Worm (Caenorhabditis elegans) whole organism, L4 larva: Measurements from ENCODE around the gene secs-1.

Source experiments
- F10B5.3 ChIP-seq: sonication (generic microtip); optimal IDR thresholded peaks from 2 replicates; lab custom pipeline; 2016; ENCODE audit warnings: mild to moderate bottlenecking, missing genetic modification characterization, missing compliant biosample characterization
- F26F4.8 ChIP-seq: fragments of 200-800 bp; sonication (Bioruptor generic); conservative IDR thresholded peaks from 2 replicates; pipeline ENCODE4 v1.3.6; 2022; ENCODE audit warnings: missing genetic modification characterization, missing compliant biosample characterization
- F44E2.7 ChIP-seq: fragments of 200-800 bp; sonication (Bioruptor generic); IDR thresholded peaks from 2 replicates; pipeline ENCODE4 v2.1.2; 2022; ENCODE audit warnings: missing genetic modification characterization, missing compliant biosample characterization
- F49E8.2 ChIP-seq: sonication (generic microtip); optimal IDR thresholded peaks from 2 replicates; lab custom pipeline; 2016; ENCODE audit warnings: missing compliant biosample characterization, mild to moderate bottlenecking, missing genetic modification characterization, borderline replicate concordance
- Y75B8A.6 ChIP-seq: fragments of 200-800 bp; sonication (Bioruptor generic); IDR thresholded peaks from 2 replicates; pipeline ENCODE4 v1.3.6; 2022; ENCODE audit warnings: missing genetic modification reagents, missing genetic modification characterization, missing compliant biosample characterization
- ZK546.5 ChIP-seq, 2 experiments: sonication (generic microtip); optimal IDR thresholded peaks; 2 replicates each; lab custom pipeline; 2017; ENCODE audit warnings: missing biosample characterization in 2 of 2, missing genetic modification characterization in 2 of 2
- aha-1 ChIP-seq: fragments of 150-350 bp; peaks from one replicate; lab custom pipeline; 2014; ENCODE audit warnings: missing biosample characterization, missing genetic modification characterization
- aly-2 ChIP-seq: sonication (generic microtip); optimal IDR thresholded peaks from 2 replicates; lab custom pipeline; 2018; ENCODE audit warnings: missing biosample characterization, missing genetic modification characterization
- arid-1 ChIP-seq: fragments of 200-800 bp; sonication (Bioruptor generic); conservative IDR thresholded peaks from 2 replicates; pipeline ENCODE4 v1.3.6; 2022; ENCODE audit warnings: missing genetic modification reagents, missing genetic modification characterization, missing compliant biosample characterization
- attf-4 ChIP-seq: sonication (generic microtip); optimal IDR thresholded peaks from 3 replicates; lab custom pipeline; 2017; ENCODE audit warnings: missing biosample characterization, missing genetic modification characterization
- ceh-20 ChIP-seq: fragments of 200-800 bp; sonication (Bioruptor generic); IDR thresholded peaks from 2 replicates; pipeline ENCODE4 v1.3.6; 2022; ENCODE audit warnings: missing genetic modification reagents, missing genetic modification characterization, missing compliant biosample characterization
- ceh-28 ChIP-seq: fragments of 150-350 bp; optimal IDR thresholded peaks from 2 replicates; lab custom pipeline; 2014; ENCODE audit warnings: missing biosample characterization, missing genetic modification reagents, missing genetic modification characterization
- ceh-32 ChIP-seq: sonication (generic microtip); optimal IDR thresholded peaks from 2 replicates; lab custom pipeline; 2016; ENCODE audit warnings: mild to moderate bottlenecking, missing genetic modification characterization, missing compliant biosample characterization; ENCODE audit not compliant: poor library complexity
- ceh-44 ChIP-seq: fragments of 200-800 bp; sonication (Bioruptor generic); IDR thresholded peaks from 2 replicates; pipeline ENCODE4 v1.3.6; 2022; ENCODE audit warnings: missing genetic modification reagents, missing genetic modification characterization, missing compliant biosample characterization
- ceh-82 ChIP-seq: sonication (generic microtip); optimal IDR thresholded peaks from 2 replicates; lab custom pipeline; 2017; ENCODE audit warnings: missing biosample characterization, missing genetic modification characterization
- ces-1 ChIP-seq: fragments of 150-350 bp; sonication (generic microtip); optimal IDR thresholded peaks from 4 replicates; lab custom pipeline; 2014; ENCODE audit warnings: missing biosample characterization, missing genetic modification reagents, missing genetic modification characterization
- cey-2 ChIP-seq: sonication (generic microtip); optimal IDR thresholded peaks from 3 replicates; lab custom pipeline; 2017; ENCODE audit warnings: missing genetic modification characterization, mild to moderate bottlenecking, missing compliant biosample characterization, antibody characterized with exemption, borderline replicate concordance; ENCODE audit not compliant: insufficient read depth
- ctbp-1 ChIP-seq: fragments of 200-800 bp; sonication (Bioruptor generic); IDR thresholded peaks from 2 replicates; pipeline ENCODE4 v1.3.6; 2022; ENCODE audit warnings: missing genetic modification reagents, missing genetic modification characterization, missing compliant biosample characterization
- daf-12 ChIP-seq: fragments of 150-350 bp; optimal IDR thresholded peaks from 2 replicates; lab custom pipeline; 2014; ENCODE audit warnings: missing biosample characterization, missing genetic modification reagents, missing genetic modification characterization
- daf-19 ChIP-seq: fragments of 200-800 bp; sonication (Bioruptor generic); conservative IDR thresholded peaks from 2 replicates; pipeline ENCODE4 v1.3.6; 2022; ENCODE audit warnings: missing genetic modification characterization, missing compliant biosample characterization
- daf-8 ChIP-seq: fragments of 200-800 bp; sonication (Bioruptor generic); IDR thresholded peaks from 2 replicates; pipeline ENCODE4 v1.3.6; 2022; ENCODE audit warnings: missing genetic modification characterization, missing compliant biosample characterization
- dmd-9 ChIP-seq: fragments of 200-800 bp; sonication (Bioruptor generic); IDR thresholded peaks from 2 replicates; pipeline ENCODE4 v1.3.6; 2022; ENCODE audit warnings: missing genetic modification reagents, missing genetic modification characterization, missing compliant biosample characterization
- dpl-1 ChIP-seq: fragments of 150-350 bp; optimal IDR thresholded peaks from 2 replicates; lab custom pipeline; 2014; ENCODE audit warnings: missing biosample characterization, missing genetic modification reagents, missing genetic modification characterization
- duxl-1 ChIP-seq: sonication (generic microtip); optimal IDR thresholded peaks from 2 replicates; lab custom pipeline; 2016; ENCODE audit warnings: mild to moderate bottlenecking, missing genetic modification characterization, moderate library complexity, missing compliant biosample characterization; ENCODE audit not compliant: poor library complexity
- egl-43 ChIP-seq: fragments of 200-800 bp; sonication (Bioruptor generic); IDR thresholded peaks from 2 replicates; pipeline ENCODE4 v1.3.6; 2022; ENCODE audit warnings: missing genetic modification reagents, missing genetic modification characterization, missing compliant biosample characterization
- gei-8 ChIP-seq: fragments of 200-800 bp; sonication (Bioruptor generic); optimal IDR thresholded peaks from 2 replicates; lab custom pipeline; 2018; ENCODE audit warnings: mild to moderate bottlenecking, missing genetic modification characterization, missing compliant biosample characterization
- hlh-11 ChIP-seq: fragments of 200-800 bp; sonication (Bioruptor generic); optimal IDR thresholded peaks from 2 replicates; lab custom pipeline; 2018; ENCODE audit warnings: mild to moderate bottlenecking, missing genetic modification characterization, missing compliant biosample characterization
- hlh-30 ChIP-seq: sonication (generic microtip); optimal IDR thresholded peaks from 2 replicates; lab custom pipeline; 2017; ENCODE audit warnings: antibody characterized with exemption, mild to moderate bottlenecking, missing genetic modification characterization, missing compliant biosample characterization; ENCODE audit not compliant: insufficient read depth
- hmg-1.1 ChIP-seq: fragments of 200-800 bp; sonication (Bioruptor generic); IDR thresholded peaks from 2 replicates; pipeline ENCODE4 v1.3.6; 2022; ENCODE audit warnings: missing genetic modification reagents, missing genetic modification characterization, missing compliant biosample characterization
- jun-1 ChIP-seq: fragments of 150-350 bp; optimal IDR thresholded peaks from 2 replicates; lab custom pipeline; 2014; ENCODE audit warnings: missing biosample characterization, missing genetic modification reagents, missing genetic modification characterization
- lim-7 ChIP-seq: fragments of 200-800 bp; sonication (Bioruptor generic); IDR thresholded peaks from 2 replicates; pipeline ENCODE4 v1.3.6; 2022; ENCODE audit warnings: missing genetic modification characterization, missing compliant biosample characterization
- lin-1 ChIP-seq: fragments of 200-800 bp; sonication (Bioruptor generic); IDR thresholded peaks from 2 replicates; pipeline ENCODE4 v1.3.6; 2022; ENCODE audit warnings: missing genetic modification reagents, missing genetic modification characterization, missing compliant biosample characterization
- lir-3 ChIP-seq: sonication (generic microtip); optimal IDR thresholded peaks from 2 replicates; lab custom pipeline; 2016; ENCODE audit warnings: mild to moderate bottlenecking, missing genetic modification characterization, missing compliant biosample characterization
- mdt-29 ChIP-seq: fragments of 200-800 bp; sonication (Bioruptor generic); IDR thresholded peaks from 2 replicates; pipeline ENCODE4 v1.3.6; 2022; ENCODE audit warnings: missing genetic modification reagents, missing genetic modification characterization, missing compliant biosample characterization
- mep-1 ChIP-seq: fragments of 150-350 bp; sonication (generic microtip); optimal IDR thresholded peaks from 3 replicates; lab custom pipeline; 2014; ENCODE audit warnings: missing biosample characterization, missing genetic modification characterization
- nhr-10 ChIP-seq: fragments of 150-350 bp; optimal IDR thresholded peaks from 2 replicates; lab custom pipeline; 2014; ENCODE audit warnings: missing biosample characterization, missing genetic modification characterization
- nhr-11 ChIP-seq: fragments of 150-350 bp; optimal IDR thresholded peaks from 2 replicates; lab custom pipeline; 2014; ENCODE audit warnings: missing biosample characterization, missing genetic modification characterization
- nhr-237 ChIP-seq: sonication (generic microtip); optimal IDR thresholded peaks from 2 replicates; lab custom pipeline; 2017; ENCODE audit warnings: missing biosample characterization, missing genetic modification characterization
- nhr-42 ChIP-seq: fragments of 200-800 bp; sonication (Bioruptor generic); IDR thresholded peaks from 2 replicates; pipeline ENCODE4 v1.3.6; 2022; ENCODE audit warnings: missing genetic modification characterization, missing compliant biosample characterization
- nhr-6 ChIP-seq: fragments of 150-350 bp; optimal IDR thresholded peaks from 2 replicates; lab custom pipeline; 2014; ENCODE audit warnings: missing biosample characterization, missing genetic modification characterization
- pha-4 ChIP-seq, 2 experiments: fragments of 150-350 bp in 1 of 2; fragments of 200-800 bp in 1 of 2; sonication (Bioruptor generic) in 1 of 2; IDR thresholded peaks in 1 of 2; optimal IDR thresholded peaks in 1 of 2; 2 replicates each; pipeline versions ENCODE4 v1.3.6 to Lab custom; 2014 to 2022; ENCODE audit warnings: missing genetic modification characterization in 2 of 2, missing genetic modification reagents in 2 of 2, missing biosample characterization in 1 of 2, missing compliant biosample characterization in 1 of 2
- php-3 ChIP-seq: fragments of 200-800 bp; sonication (Bioruptor generic); IDR thresholded peaks from 2 replicates; pipeline ENCODE4 v1.3.6; 2022; ENCODE audit warnings: missing genetic modification reagents, missing genetic modification characterization, missing compliant biosample characterization
- pqm-1 ChIP-seq: sonication (generic microtip); optimal IDR thresholded peaks from 2 replicates; lab custom pipeline; 2017; ENCODE audit warnings: missing biosample characterization, missing genetic modification characterization
- sdz-12 ChIP-seq: fragments of 200-800 bp; sonication (Bioruptor generic); optimal IDR thresholded peaks from 2 replicates; lab custom pipeline; 2018; ENCODE audit warnings: mild to moderate bottlenecking, missing genetic modification characterization, missing compliant biosample characterization
- set-16 ChIP-seq: fragments of 200-800 bp; sonication (Bioruptor generic); IDR thresholded peaks from 2 replicates; pipeline ENCODE4 v1.3.6; 2022; ENCODE audit warnings: missing genetic modification reagents, missing genetic modification characterization, missing compliant biosample characterization
- snpc-1.2 ChIP-seq: fragments of 200-800 bp; sonication (Bioruptor generic); IDR thresholded peaks from 2 replicates; pipeline ENCODE4 v1.3.6; 2022; ENCODE audit warnings: missing genetic modification reagents, missing genetic modification characterization, missing compliant biosample characterization
- unc-130 ChIP-seq: sonication (generic microtip); optimal IDR thresholded peaks from 2 replicates; lab custom pipeline; 2016; ENCODE audit warnings: missing genetic modification reagents, missing genetic modification characterization, missing compliant biosample characterization
- zip-11 ChIP-seq: fragments of 200-800 bp; sonication (Bioruptor generic); IDR thresholded peaks from 2 replicates; pipeline ENCODE4 v1.3.6; 2022; ENCODE audit warnings: missing genetic modification characterization, missing compliant biosample characterization
- zip-2 ChIP-seq: fragments of 150-350 bp; optimal IDR thresholded peaks from 2 replicates; lab custom pipeline; 2014; ENCODE audit warnings: missing biosample characterization, missing genetic modification characterization
- ztf-11 ChIP-seq: fragments of 150-350 bp; optimal IDR thresholded peaks from 2 replicates; lab custom pipeline; 2014; ENCODE audit warnings: missing biosample characterization, missing genetic modification characterization

The secs-1 gene

DNA sequence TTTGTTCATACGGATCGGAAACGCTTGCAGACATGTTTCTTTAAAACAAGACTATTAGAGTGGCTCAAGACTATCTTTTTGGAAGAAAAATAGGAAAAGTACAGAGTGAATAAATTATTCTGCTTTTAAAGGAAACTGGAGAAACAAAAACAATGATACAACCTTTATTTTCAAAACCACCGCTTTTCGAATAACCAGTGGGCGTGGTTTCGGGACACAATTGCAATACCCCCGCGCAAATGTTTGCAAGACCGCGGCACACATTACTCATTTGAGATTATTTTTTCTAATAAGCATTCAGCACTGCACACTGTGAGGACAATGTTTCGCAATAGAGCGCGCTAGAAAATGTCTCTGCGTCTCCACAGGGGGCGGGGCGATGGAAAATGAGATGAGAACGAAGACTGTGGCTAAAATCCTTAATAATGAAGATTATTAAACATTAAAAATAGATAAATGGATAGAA, 3.6 kb upstream of the secs-1 start, which contains the start of gene plrg-1 (continued):
- TF ChIP-seq F44E2.7 (GFP tag; lab: Robert Waterston, UW): no peak
- peak; percentile 89 for TF ChIP-seq ceh-44 (GFP tag; lab: Robert Waterston, UW)
- peak; percentile 95 for TF ChIP-seq aha-1
- no peak for TF ChIP-seq Y75B8A.6 (GFP tag; lab: Robert Waterston, UW)
- peak; percentile 91 for TF ChIP-seq arid-1 (GFP tag; lab: Robert Waterston, UW)
- TF ChIP-seq nhr-6 (tag; lab: Kevin White, UChicago): peak; percentile 87
- no peak for TF ChIP-seq daf-8 (GFP tag; lab: Robert Waterston, UW)
- TF ChIP-seq F26F4.8 (GFP tag; lab: Robert Waterston, UW): no peak
- TF ChIP-seq set-16 (GFP tag; lab: Robert Waterston, UW): no peak
- TF ChIP-seq hmg-1.1: peak; percentile 95
- no peak for TF ChIP-seq mdt-29
- TF ChIP-seq pha-4 (GFP tag; IDR thresholded peaks at IDR 0.05; lab: Robert Waterston, UW): peak; percentile 88
- TF ChIP-seq pha-4 (tag; optimal IDR thresholded peaks at IDR 0.05; lab: Kevin White, UChicago): peak; percentile 58
- peak; percentile 78 for TF ChIP-seq nhr-11
- TF ChIP-seq ztf-11 (tag; lab: Kevin White, UChicago): no peak
- TF ChIP-seq ceh-20 (GFP tag; lab: Robert Waterston, UW): peak; percentile 89
- peak; percentile 16 for TF ChIP-seq gei-8
- peak; percentile 12 for TF ChIP-seq zip-2 (tag; lab: Kevin White, UChicago)
- no peak for TF ChIP-seq lir-3 (tag; lab: Kevin White, UChicago)
- TF ChIP-seq aly-2 (tag; lab: Kevin White, UChicago): no peak
- peak; percentile 88 for TF ChIP-seq ctbp-1 (GFP tag; lab: Robert Waterston, UW)
- peak; percentile 89 for TF ChIP-seq egl-43
- TF ChIP-seq jun-1 (tag; lab: Kevin White, UChicago): peak; percentile 43
- TF ChIP-seq nhr-237 (tag; lab: Kevin White, UChicago): no peak
- peak; percentile 68; the same call in 1 of the 2 replicates for TF ChIP-seq daf-19 (GFP tag; lab: Robert Waterston, UW)
- TF ChIP-seq daf-12 (tag; lab: Kevin White, UChicago): no peak
- TF ChIP-seq cey-2 (tag; lab: Kevin White, UChicago): no peak
- TF ChIP-seq F49E8.2 (tag; lab: Kevin White, UChicago): peak; percentile 59
- peak; percentile 82 for TF ChIP-seq dpl-1
- TF ChIP-seq ceh-28 (tag; lab: Kevin White, UChicago): no peak
- TF ChIP-seq snpc-1.2 (GFP tag; lab: Robert Waterston, UW): peak; percentile 67; the same call in 1 of the 2 replicates
- peak; percentile 90 for TF ChIP-seq duxl-1 (tag; lab: Kevin White, UChicago)
- TF ChIP-seq mep-1 (tag; lab: Kevin White, UChicago): peak; percentile 93
- TF ChIP-seq ZK546.5 (tag; optimal IDR thresholded peaks at IDR 0.05; lab: Kevin White, UChicago): peak in 1 of 2 experiments; percentile 7
- no peak for TF ChIP-seq sdz-12
- peak; percentile 89 for TF ChIP-seq hlh-11
- peak; percentile 88 for TF ChIP-seq lin-1
- no peak for TF ChIP-seq attf-4
- TF ChIP-seq dmd-9 (GFP tag; lab: Robert Waterston, UW): peak; percentile 47; the same call in 1 of the 2 replicates
- peak; percentile 77 for TF ChIP-seq php-3 (GFP tag; lab: Robert Waterston, UW)
- peak; percentile 3 for TF ChIP-seq ces-1
- no peak for TF ChIP-seq ceh-82 (tag; lab: Kevin White, UChicago)
- no peak for TF ChIP-seq nhr-10 (tag; lab: Kevin White, UChicago)
- peak; percentile 63; the same call in 1 of the 2 replicates for TF ChIP-seq zip-11
- no peak for TF ChIP-seq ceh-32 (tag; lab: Kevin White, UChicago)
- TF ChIP-seq lim-7: peak; percentile 54; the same call in 1 of the 2 replicates
- TF ChIP-seq unc-130 (GFP tag; lab: Kevin White, UChicago): peak; percentile 88
- peak; percentile 60 for TF ChIP-seq F10B5.3 (tag; lab: Kevin White, UChicago)
- TF ChIP-seq hlh-30 (tag; lab: Kevin White, UChicago): peak; percentile 75
- peak; percentile 41 for TF ChIP-seq pqm-1
- peak; percentile 71; the same call in 1 of the 2 replicates for TF ChIP-seq nhr-42 (GFP tag; lab: Robert Waterston, UW)
